Worm (Caenorhabditis elegans): Measurements from ENCODE around the gene srj-5.

srj-5 gene

DNA sequence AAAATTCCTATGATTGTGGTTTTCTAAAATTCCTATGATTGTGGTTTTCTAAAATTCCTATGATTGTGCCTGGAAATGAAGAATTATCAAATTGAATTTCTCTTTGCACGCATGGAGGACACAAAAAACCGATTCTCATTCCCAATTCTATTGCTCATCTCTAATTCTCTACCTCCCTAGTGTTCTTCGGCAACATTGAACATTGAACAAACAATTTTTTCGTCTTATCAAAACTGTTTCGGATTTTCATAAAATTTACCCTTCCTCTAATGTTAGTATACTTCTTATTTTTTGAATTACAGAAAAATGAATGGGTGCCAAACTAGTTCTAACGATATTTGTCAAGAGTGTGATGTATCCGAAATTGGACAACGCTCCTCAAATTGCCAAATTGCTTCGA, 16.6 kb downstream of the srj-5 start, which contains the start of gene pals-31:
Gene pals-31, plus strand, starts transcription at position 301 of the 400 bp plus-strand sequence.
- TF ChIP-seq ztf-7 (tag; optimal IDR thresholded peaks at IDR 0.05) (no peak), egl-27 (tag; optimal IDR thresholded peaks at IDR 0.05) (no peak), daf-12 (tag; optimal IDR thresholded peaks at IDR 0.05) (no peak), zip-11 (GFP tag; IDR thresholded peaks at IDR 0.05) (no peak), F26F4.8 (GFP tag; conservative IDR thresholded peaks at IDR 0.05) (no peak)

- TF ChIP-seq daf-8 (GFP tag; IDR thresholded peaks at IDR 0.05) (no peak), duxl-1 (tag; optimal IDR thresholded peaks at IDR 0.05; ENCODE audit: poor library complexity) (peak; percentile 51), madf-9 (GFP tag; conservative IDR thresholded peaks at IDR 0.05) (no peak), nhr-10 (tag; optimal IDR thresholded peaks at IDR 0.05) (no peak), attf-4 (tag; optimal IDR thresholded peaks at IDR 0.05) (no peak), dmd-6 (GFP tag; IDR thresholded peaks at IDR 0.05) (peak; percentile 61; the same call in 1 of the 2 replicates), egl-43 (GFP tag; IDR thresholded peaks at IDR 0.05) (no peak), F37D6.2 (tag; optimal IDR thresholded peaks at IDR 0.05) (no peak), zip-11 (GFP tag; IDR thresholded peaks at IDR 0.05) (no peak), rbr-2 (tag; optimal IDR thresholded peaks at IDR 0.05) (no peak), zfp-3 (GFP tag; conservative IDR thresholded peaks at IDR 0.05) (no peak), F10B5.3 (tag; optimal IDR thresholded peaks at IDR 0.05) (no peak), daf-16 (GFP tag; optimal IDR thresholded peaks at IDR 0.05) (no peak), daf-16 (tag; optimal IDR thresholded peaks at IDR 0.05) (peak; percentile 40), F26F4.8 (GFP tag; conservative IDR thresholded peaks at IDR 0.05) (no peak), nhr-237 (tag; optimal IDR thresholded peaks at IDR 0.05) (no peak), hif-1 (tag; optimal IDR thresholded peaks at IDR 0.05) (peak in 1 of 2 experiments; percentile 4), pqm-1 (tag; optimal IDR thresholded peaks at IDR 0.05) (peak; percentile 66), R02D3.7 (tag; optimal IDR thresholded peaks at IDR 0.05) (no peak), dmd-8 (GFP tag; IDR thresholded peaks at IDR 0.05) (no peak), hmg-1.1 (GFP tag; IDR thresholded peaks at IDR 0.05) (0 out of 2 replicates have a peak, but pooled peaks have one; percentile 16), mdl-1 (tag; optimal IDR thresholded peaks at IDR 0.05) (peak; percentile 15 to 74), dve-1 (tag; optimal IDR thresholded peaks at IDR 0.05; ENCODE audit: insufficient read depth) (peak; percentile 66), lin-38 (GFP tag; IDR thresholded peaks at IDR 0.05) (no peak), nhr-77 (tag; optimal IDR thresholded peaks at IDR 0.05) (peak; percentile 85), nhr-102 (tag; optimal IDR thresholded peaks at IDR 0.05) (no peak), lsy-2 (tag; optimal IDR thresholded peaks at IDR 0.05) (peak in 1 of 2 experiments; percentile 2), skn-1 (tag; optimal IDR thresholded peaks at IDR 0.05) (no peak), ZK337.2 (GFP tag; IDR thresholded peaks at IDR 0.05) (no peak), vab-7 (GFP tag; IDR thresholded peaks at IDR 0.05) (no peak), unc-130 (GFP tag; optimal IDR thresholded peaks at IDR 0.05) (no peak), nhr-111 (GFP tag; optimal IDR thresholded peaks at IDR 0.05) (no peak), tag-97 (GFP tag; IDR thresholded peaks at IDR 0.05) (no peak), nhr-41 (GFP tag; IDR thresholded peaks at IDR 0.05) (no peak), cey-2 (tag; optimal IDR thresholded peaks at IDR 0.05; ENCODE audit: borderline replicate concordance, insufficient read depth) (no peak), hlh-11 (tag; optimal IDR thresholded peaks at IDR 0.05) (peak; percentile 84), nhr-48 (tag; optimal IDR thresholded peaks at IDR 0.05) (peak; percentile 19), nhr-28 (tag; optimal IDR thresholded peaks at IDR 0.05) (peak; percentile 98), saeg-2 (GFP tag; IDR thresholded peaks at IDR 0.05) (no peak), snpc-4 (tag; optimal IDR thresholded peaks at IDR 0.05) (no peak), nhr-6 (tag; optimal IDR thresholded peaks at IDR 0.05) (no peak), mxl-3 (GFP tag; optimal IDR thresholded peaks at IDR 0.05) (peak; percentile 78), snpc-1.2 (GFP tag; IDR thresholded peaks at IDR 0.05) (no peak), madf-5 (GFP tag; IDR thresholded peaks at IDR 0.05) (no peak), mep-1 (tag; optimal IDR thresholded peaks at IDR 0.05) (peak; percentile 5), lir-3 (tag; optimal IDR thresholded peaks at IDR 0.05) (no peak), dmd-9 (GFP tag; IDR thresholded peaks at IDR 0.05) (no peak)
These were observed 17.2 kb downstream of the srj-5 start for ce11 chrV:635630-636029.

Measured in whole organism, L4 larva.